Worm (Caenorhabditis elegans): ENCODE measurements around the gene F14D7.12.

The F14D7.12 gene

ce11 chrV:14267326-14267942, 32.4 kb upstream of the F14D7.12 start:
- TF ChIP-seq madf-3 (GFP tag; IDR thresholded peaks at IDR 0.05): no peak
- TF ChIP-seq dox-1 (GFP tag; IDR thresholded peaks at IDR 0.05): no peak; the same call in 1 of the 2 replicates
- no peak for TF ChIP-seq lin-35 (GFP tag; optimal IDR thresholded peaks at IDR 0.05)
- TF ChIP-seq ztf-18 (tag; optimal IDR thresholded peaks at IDR 0.05): no peak
- TF ChIP-seq egrh-3 (GFP tag; IDR thresholded peaks at IDR 0.05): no peak
- no peak for TF ChIP-seq nhr-179 (tag; optimal IDR thresholded peaks at IDR 0.05)
- no peak for TF ChIP-seq tbx-9 (tag; optimal IDR thresholded peaks at IDR 0.05; ENCODE audit: borderline replicate concordance)
- no peak for TF ChIP-seq B0035.1 (tag; optimal IDR thresholded peaks at IDR 0.05)
- TF ChIP-seq somi-1 (GFP tag; optimal IDR thresholded peaks at IDR 0.05): no peak
- peak; percentile 47; the same call in 1 of the 2 replicates for TF ChIP-seq ceh-100 (GFP tag; IDR thresholded peaks at IDR 0.05)
- no peak for TF ChIP-seq sea-2 (GFP tag; IDR thresholded peaks at IDR 0.05)
- TF ChIP-seq lin-54 (GFP tag; optimal IDR thresholded peaks at IDR 0.05): no peak
- TF ChIP-seq lin-26 (GFP tag; IDR thresholded peaks at IDR 0.05): 0 out of 2 replicates have a peak, but pooled peaks have one; percentile 38
- TF ChIP-seq atf-7 (tag; optimal IDR thresholded peaks at IDR 0.05): no peak
- TF ChIP-seq lir-1 (GFP tag; conservative IDR thresholded peaks at IDR 0.05): no peak
- TF ChIP-seq ceh-91 (GFP tag; IDR thresholded peaks at IDR 0.05): no peak
- TF ChIP-seq lag-1 (GFP tag; IDR thresholded peaks at IDR 0.05): no peak
- TF ChIP-seq nhr-120 (GFP tag; IDR thresholded peaks at IDR 0.05): no peak
- no peak for TF ChIP-seq ZK185.1 (tag; optimal IDR thresholded peaks at IDR 0.05; ENCODE audit: poor library complexity, severe bottlenecking)
- TF ChIP-seq hsf-1 (GFP tag; IDR thresholded peaks at IDR 0.05): peak; percentile 59; the same call in 1 of the 2 replicates
- no peak for TF ChIP-seq rec-8 (tag; optimal IDR thresholded peaks at IDR 0.05)
- no peak for TF ChIP-seq K11D2.4 (GFP tag; IDR thresholded peaks at IDR 0.05)
- TF ChIP-seq ekl-4 (GFP tag; IDR thresholded peaks at IDR 0.05): no peak
- no peak for TF ChIP-seq rpc-1 (optimal IDR thresholded peaks at IDR 0.05)
- no peak for TF ChIP-seq rpc-1 (tag; optimal IDR thresholded peaks at IDR 0.05)
- TF ChIP-seq him-1 (tag; optimal IDR thresholded peaks at IDR 0.05): peak; percentile 90
- no peak for TF ChIP-seq cebp-1 (GFP tag; IDR thresholded peaks at IDR 0.05)
- no peak for TF ChIP-seq cebp-1 (tag; optimal IDR thresholded peaks at IDR 0.05)
- TF ChIP-seq unc-130 (GFP tag; optimal IDR thresholded peaks at IDR 0.05): no peak
- no peak for TF ChIP-seq Y53G8AR.9 (GFP tag; conservative IDR thresholded peaks at IDR 0.05)
- TF ChIP-seq repo-1 (tag; optimal IDR thresholded peaks at IDR 0.05): no peak
- TF ChIP-seq B0019.2 (GFP tag; conservative IDR thresholded peaks at IDR 0.05): no peak
- peak; percentile 59 for TF ChIP-seq snpc-1.3 (tag; optimal IDR thresholded peaks at IDR 0.05; ENCODE audit: insufficient read depth)
- peak; percentile 73 for TF ChIP-seq attf-6 (GFP tag; IDR thresholded peaks at IDR 0.05)
- no peak for TF ChIP-seq hmg-20 (GFP tag; IDR thresholded peaks at IDR 0.05)
- TF ChIP-seq egl-44 (GFP tag; IDR thresholded peaks at IDR 0.05): no peak
- TF ChIP-seq ama-1 (optimal IDR thresholded peaks at IDR 0.05): no peak
- no peak for TF ChIP-seq ama-1 (GFP tag; optimal IDR thresholded peaks at IDR 0.05)
- TF ChIP-seq B0261.1 (tag; optimal IDR thresholded peaks at IDR 0.05): no peak
- no peak for TF ChIP-seq dpl-1 (GFP tag; optimal IDR thresholded peaks at IDR 0.05)
- no peak for TF ChIP-seq C06A6.2 (GFP tag; conservative IDR thresholded peaks at IDR 0.05)
- no peak for TF ChIP-seq Y79H2A.3 (GFP tag; conservative IDR thresholded peaks at IDR 0.05)
- TF ChIP-seq ceh-27 (GFP tag; optimal IDR thresholded peaks at IDR 0.05): no peak
- no peak for TF ChIP-seq B0336.3 (GFP tag; IDR thresholded peaks at IDR 0.05)
- no peak for TF ChIP-seq lsy-27 (tag; optimal IDR thresholded peaks at IDR 0.05; ENCODE audit: borderline replicate concordance, insufficient read depth)
- TF ChIP-seq ztf-25 (GFP tag; IDR thresholded peaks at IDR 0.05): no peak
- no peak for TF ChIP-seq cebp-2 (GFP tag; IDR thresholded peaks at IDR 0.05)
- TF ChIP-seq mcd-1 (GFP tag; IDR thresholded peaks at IDR 0.05): no peak
- no peak for TF ChIP-seq gei-17 (GFP tag; optimal IDR thresholded peaks at IDR 0.05)

All from whole organism, young adult.